Worm (Caenorhabditis elegans) whole organism, L4/young adult: ENCODE data around the gene srab-3.

Experiments used
- W03F9.2 ChIP-seq: fragments of 150-350 bp; optimal IDR thresholded peaks from 2 replicates; lab custom pipeline; 2014; ENCODE audit warnings: missing biosample characterization, missing genetic modification characterization
- dao-5 ChIP-seq: sonication (generic microtip); optimal IDR thresholded peaks from 2 replicates; lab custom pipeline; 2016; ENCODE audit warnings: missing genotype, missing genetic modification characterization, moderate library complexity, missing compliant biosample characterization
- him-1 ChIP-seq: sonication (generic microtip); optimal IDR thresholded peaks from 2 replicates; lab custom pipeline; 2016; ENCODE audit warnings: missing genotype, missing genetic modification reagents, missing genetic modification characterization, missing compliant biosample characterization

ce11 chrV:5086919-5087404, 20.8 kb downstream of the srab-3 start, which contains the start of gene Y58A7A.5:
- TF ChIP-seq him-1 = no peak
- TF ChIP-seq dao-5 (tag; lab: Kevin White, UChicago) = no peak
- no peak for TF ChIP-seq W03F9.2 (tag; lab: Kevin White, UChicago)
